Worm (Caenorhabditis elegans) whole organism, L1 larva: Measurements from ENCODE around the gene F10E9.10.

Experiments used
- C34B4.2 ChIP-seq: sonication (generic microtip); optimal IDR thresholded peaks from 2 replicates; lab custom pipeline; 2017; ENCODE audit warnings: mild to moderate bottlenecking, missing genetic modification characterization, missing compliant biosample characterization
- lin-13 ChIP-seq: fragments of 150-350 bp; optimal IDR thresholded peaks from 2 replicates; lab custom pipeline; 2014; ENCODE audit warnings: missing biosample characterization, missing genetic modification reagents, missing genetic modification characterization
- nhr-28 ChIP-seq: fragments of 150-350 bp; optimal IDR thresholded peaks from 2 replicates; lab custom pipeline; 2014; ENCODE audit warnings: missing biosample characterization, missing genetic modification characterization
- nhr-76 ChIP-seq: sonication (generic microtip); optimal IDR thresholded peaks from 2 replicates; lab custom pipeline; 2017; ENCODE audit warnings: missing biosample characterization, missing genetic modification characterization
- pag-3 ChIP-seq: sonication (generic microtip); optimal IDR thresholded peaks from 2 replicates; lab custom pipeline; 2017; ENCODE audit warnings: missing genetic modification characterization, mild to moderate bottlenecking, missing compliant biosample characterization, antibody characterized with exemption, borderline replicate concordance; ENCODE audit not compliant: insufficient read depth
- sup-37 ChIP-seq: fragments of 200-800 bp; sonication (Bioruptor generic); optimal IDR thresholded peaks from 2 replicates; lab custom pipeline; 2018; ENCODE audit warnings: mild to moderate bottlenecking, missing genetic modification characterization, missing compliant biosample characterization
- vab-15 ChIP-seq: sonication (generic microtip); optimal IDR thresholded peaks from 2 replicates; lab custom pipeline; 2017; ENCODE audit warnings: missing genotype, mild to moderate bottlenecking, missing genetic modification characterization, missing compliant biosample characterization

ce11 chrIII:8271676-8272225, 48.3 kb downstream of the F10E9.10 start, which contains the start of the genes mps-4 and F09G8.10:
- no peak for TF ChIP-seq lin-13
- TF ChIP-seq nhr-28 (tag; lab: Kevin White, UChicago): no peak
- no peak for TF ChIP-seq sup-37 (GFP tag; lab: Kevin White, UChicago)
- no peak for TF ChIP-seq C34B4.2 (tag; lab: Kevin White, UChicago)
- TF ChIP-seq nhr-76: no peak
- no peak for TF ChIP-seq pag-3
- TF ChIP-seq vab-15 (tag; lab: Kevin White, UChicago): no peak
